Worm (Caenorhabditis elegans) whole organism, midembryonic: ENCODE results near the gene C53A3.4.

Experiments
- T22C8.4 ChIP-seq: fragments of 200-800 bp; sonication (Bioruptor generic); IDR thresholded peaks from 2 replicates; pipeline ENCODE4 v1.3.6; 2022; ENCODE audit warnings: missing genetic modification characterization, missing compliant biosample characterization
- cog-1 ChIP-seq: sonication (generic microtip); optimal IDR thresholded peaks from 2 replicates; lab custom pipeline; 2016; ENCODE audit warnings: missing genetic modification characterization, missing compliant biosample characterization
- flt-1 ChIP-seq: fragments of 200-800 bp; sonication (Bioruptor generic); IDR thresholded peaks from 2 replicates; pipeline ENCODE4 v1.3.6; 2022; ENCODE audit warnings: missing genetic modification characterization, missing compliant biosample characterization
- klf-2 ChIP-seq: fragments of 200-800 bp; sonication (Bioruptor generic); conservative IDR thresholded peaks from 2 replicates; pipeline ENCODE4 v1.3.6; 2022; ENCODE audit warnings: missing genetic modification reagents, missing genetic modification characterization, missing compliant biosample characterization
- med-1 ChIP-seq: sonication (generic microtip); optimal IDR thresholded peaks from 2 replicates; lab custom pipeline; 2017; ENCODE audit warnings: missing genetic modification characterization, mild to moderate bottlenecking, missing compliant biosample characterization, antibody characterized with exemption, missing genetic modification reagents; ENCODE audit not compliant: insufficient read depth
- ref-1 ChIP-seq: fragments of 200-800 bp; sonication (Bioruptor generic); conservative IDR thresholded peaks from 2 replicates; pipeline ENCODE4 v1.3.6; 2022; ENCODE audit warnings: missing genetic modification reagents, missing genetic modification characterization, missing compliant biosample characterization
- tab-1 ChIP-seq: fragments of 200-800 bp; sonication (Bioruptor generic); IDR thresholded peaks from 2 replicates; pipeline ENCODE4 v1.3.6; 2022; ENCODE audit warnings: missing genetic modification characterization, missing compliant biosample characterization
- ztf-23 ChIP-seq: fragments of 200-800 bp; sonication (Bioruptor generic); IDR thresholded peaks from 2 replicates; pipeline ENCODE4 v1.3.6; 2022; ENCODE audit warnings: missing genetic modification reagents, missing genetic modification characterization, missing compliant biosample characterization
- ztf-29 ChIP-seq: fragments of 200-800 bp; sonication (Bioruptor generic); IDR thresholded peaks from 2 replicates; pipeline ENCODE4 v1.3.6; 2022; ENCODE audit warnings: missing genetic modification reagents, missing genetic modification characterization, missing compliant biosample characterization

Gene C53A3.4

DNA sequence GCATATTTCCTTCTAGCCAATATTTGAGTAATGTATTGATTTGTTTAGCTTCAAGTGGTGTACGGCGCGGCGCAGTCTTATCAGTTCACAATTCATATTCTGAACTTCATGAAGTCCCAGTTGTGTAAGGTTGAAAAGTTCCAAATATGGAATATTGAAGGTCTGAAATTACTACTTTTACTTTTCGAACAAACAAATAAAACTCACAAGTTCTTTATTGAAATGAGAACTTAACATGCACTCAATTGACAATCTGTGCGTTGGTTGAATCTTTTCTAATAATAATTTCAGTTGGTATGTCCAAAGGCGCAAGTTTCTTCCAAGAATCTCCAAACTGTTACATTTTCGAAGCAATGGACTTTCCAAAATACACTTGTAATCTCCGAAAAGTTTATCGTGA lies at the start of gene C53A3.4:
Gene C53A3.4 (minus strand): TSS at position 101 of the 400 bp plus-strand sequence.
- no peak for TF ChIP-seq T22C8.4 (GFP tag; lab: Robert Waterston, UW)
- no peak for TF ChIP-seq ref-1 (GFP tag; lab: Robert Waterston, UW)
- TF ChIP-seq klf-2 (GFP tag; lab: Robert Waterston, UW), result no peak
- TF ChIP-seq ztf-23 (GFP tag; lab: Robert Waterston, UW), result no peak
- TF ChIP-seq cog-1 (tag; lab: Kevin White, UChicago), result no peak
- no peak for TF ChIP-seq tab-1
- TF ChIP-seq ztf-29 (GFP tag; lab: Robert Waterston, UW), result no peak
- TF ChIP-seq flt-1 (GFP tag; lab: Robert Waterston, UW), result no peak
- no peak for TF ChIP-seq med-1

DNA sequence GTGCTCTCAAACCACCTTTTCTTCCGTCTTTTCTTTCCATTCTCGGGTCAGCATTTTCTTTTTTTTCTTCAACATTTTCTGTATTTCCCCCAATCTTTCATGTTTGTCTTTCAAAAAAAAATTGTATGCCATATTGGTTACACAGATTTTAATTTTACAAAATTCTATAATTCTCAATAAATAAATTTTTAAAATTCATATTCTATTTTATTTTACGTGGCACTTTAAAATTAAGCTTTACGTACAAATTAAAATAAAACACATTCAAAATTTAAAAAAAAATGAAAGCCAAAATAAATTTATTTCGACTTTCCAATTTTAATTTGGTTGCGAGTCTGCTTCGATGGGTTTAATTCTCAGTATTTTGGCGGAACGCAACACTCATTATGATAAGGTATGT lies 46.8 kb upstream of the C53A3.4 start, which contains the start of gene ZC250.5:
Gene ZC250.5 (plus strand): TSS at position 301 of the 400 bp plus-strand sequence.
- TF ChIP-seq ref-1 (GFP tag; lab: Robert Waterston, UW), result no peak
- no peak for TF ChIP-seq ztf-29 (GFP tag; lab: Robert Waterston, UW)

DNA sequence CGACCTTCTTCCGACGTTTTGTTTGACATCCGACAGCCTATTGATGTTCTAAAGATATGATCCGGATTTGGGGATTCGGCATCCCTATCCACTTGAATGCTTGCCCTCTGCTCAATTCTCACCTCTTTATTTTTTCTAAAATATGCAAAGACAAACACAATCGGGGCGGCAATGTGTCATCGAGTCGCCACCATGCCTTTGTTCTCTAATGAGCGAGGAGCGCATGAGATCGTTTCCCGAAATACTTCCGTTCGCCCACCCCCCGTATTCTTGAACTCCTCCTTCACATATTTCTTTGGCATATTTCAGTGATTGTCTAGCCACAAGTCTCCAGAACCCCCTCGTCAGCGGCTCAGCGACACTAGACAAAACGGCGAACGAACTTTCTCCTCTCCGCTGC lies 40.7 kb upstream of the C53A3.4 start, which contains the start of gene cyn-17:
Gene cyn-17 (plus strand): TSS at position 301 of the 400 bp plus-strand sequence.
- no peak for TF ChIP-seq ref-1 (GFP tag; lab: Robert Waterston, UW)
- TF ChIP-seq ztf-29 (GFP tag; lab: Robert Waterston, UW), result no peak
- TF ChIP-seq klf-2 (GFP tag; lab: Robert Waterston, UW), result no peak
- no peak for TF ChIP-seq ztf-23 (GFP tag; lab: Robert Waterston, UW)
- TF ChIP-seq cog-1 (tag; lab: Kevin White, UChicago), result no peak
- no peak for TF ChIP-seq T22C8.4 (GFP tag; lab: Robert Waterston, UW)
- no peak for TF ChIP-seq tab-1
- TF ChIP-seq flt-1 (GFP tag; lab: Robert Waterston, UW), result no peak
- no peak for TF ChIP-seq med-1

DNA sequence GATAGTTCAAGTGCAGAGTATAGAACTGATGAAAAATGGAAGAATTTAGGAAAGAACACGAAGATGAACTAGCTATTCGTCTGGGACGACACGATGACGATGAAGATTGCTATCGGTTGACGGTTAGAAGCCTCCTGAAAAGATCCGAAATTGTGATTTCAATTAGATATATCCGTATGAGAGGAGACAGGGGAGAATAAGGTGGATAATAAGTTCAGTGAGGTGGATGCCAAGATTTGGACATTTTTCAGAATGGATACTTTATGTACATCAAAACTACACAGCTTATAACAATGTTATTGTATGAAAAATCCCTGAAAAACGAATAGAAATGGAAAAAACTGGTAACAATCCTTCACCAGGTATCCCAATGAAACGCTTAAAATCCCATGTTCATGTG lies 39.5 kb upstream of the C53A3.4 start, which contains the start of gene nstp-3:
Gene nstp-3 (minus strand): TSS at position 101 of the 400 bp plus-strand sequence.
- TF ChIP-seq T22C8.4 (GFP tag; lab: Robert Waterston, UW) (no peak), ztf-29 (GFP tag; lab: Robert Waterston, UW) (no peak)

DNA sequence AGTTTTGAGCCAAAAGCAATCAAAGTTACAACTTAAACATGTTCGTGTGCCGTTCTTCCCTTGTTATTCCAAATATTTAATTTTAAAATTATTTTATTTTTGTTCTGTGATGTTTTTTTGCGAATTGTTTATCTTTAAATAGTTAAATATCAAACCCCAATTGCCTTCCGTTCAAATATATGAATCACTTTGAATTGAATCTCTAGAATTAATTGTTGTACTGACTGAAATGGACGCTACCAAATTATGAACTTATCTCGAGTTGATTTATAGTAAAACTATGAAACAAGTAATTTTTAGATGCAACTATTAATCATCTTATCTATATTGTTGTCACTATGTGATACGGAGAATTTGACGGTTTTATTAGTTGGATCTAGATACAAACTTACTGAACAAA lies 33.4 kb upstream of the C53A3.4 start, which contains the start of gene ZC250.2:
Gene ZC250.2 (plus strand): TSS at position 301 of the 400 bp plus-strand sequence.
- TF ChIP-seq cog-1 (tag; lab: Kevin White, UChicago), result no peak
- TF ChIP-seq ztf-23 (GFP tag; lab: Robert Waterston, UW), result no peak
- no peak for TF ChIP-seq ref-1 (GFP tag; lab: Robert Waterston, UW)
- TF ChIP-seq klf-2 (GFP tag; lab: Robert Waterston, UW), result no peak

DNA sequence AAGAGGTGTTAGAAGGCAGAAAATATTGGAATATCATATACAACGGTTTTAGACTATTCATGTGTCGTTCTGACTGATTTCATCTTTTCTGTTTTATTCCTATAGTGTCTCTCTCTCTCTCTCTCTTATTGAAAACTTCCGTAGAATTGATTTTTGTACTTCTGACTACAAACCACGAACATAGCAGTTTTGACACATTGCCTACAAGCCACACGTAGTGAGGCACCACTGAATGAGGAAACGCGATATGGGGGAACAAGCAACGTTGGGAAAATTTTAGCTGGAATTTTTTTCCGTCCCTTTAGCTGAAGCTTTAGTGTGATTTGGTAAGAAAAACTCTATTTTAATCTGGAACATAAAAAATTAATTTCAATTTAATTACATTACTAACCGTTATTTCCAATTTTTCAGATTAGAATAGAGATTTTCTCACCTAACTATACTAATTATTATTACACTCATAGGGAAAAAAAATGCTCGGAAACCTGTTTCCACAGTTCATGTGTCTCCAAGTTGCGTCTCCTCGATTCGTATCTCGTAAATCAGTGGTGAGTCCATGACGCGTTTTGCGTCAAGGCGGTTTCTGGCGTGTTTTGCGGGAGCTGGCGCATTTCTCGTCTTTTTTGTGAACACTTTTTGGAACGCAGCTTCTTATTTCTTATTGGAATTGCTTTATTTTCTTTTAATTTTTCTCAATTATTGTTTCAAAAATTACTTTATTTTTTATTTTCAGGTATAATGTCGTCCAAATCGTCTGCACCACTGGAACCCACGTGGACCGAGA lies 32.0 kb upstream of the C53A3.4 start, which contains the start of the genes nhr-142 and F44E7.9:
Gene nhr-142 (minus strand): TSS at position 57 of the 784 bp plus-strand sequence.
Gene F44E7.9 (plus strand): TSS at position 734 of the 784 bp plus-strand sequence.
- peak; percentile 79 for TF ChIP-seq ztf-23 (GFP tag; lab: Robert Waterston, UW)
- peak; percentile 33 for TF ChIP-seq cog-1 (tag; lab: Kevin White, UChicago)
- TF ChIP-seq tab-1, result no peak

DNA sequence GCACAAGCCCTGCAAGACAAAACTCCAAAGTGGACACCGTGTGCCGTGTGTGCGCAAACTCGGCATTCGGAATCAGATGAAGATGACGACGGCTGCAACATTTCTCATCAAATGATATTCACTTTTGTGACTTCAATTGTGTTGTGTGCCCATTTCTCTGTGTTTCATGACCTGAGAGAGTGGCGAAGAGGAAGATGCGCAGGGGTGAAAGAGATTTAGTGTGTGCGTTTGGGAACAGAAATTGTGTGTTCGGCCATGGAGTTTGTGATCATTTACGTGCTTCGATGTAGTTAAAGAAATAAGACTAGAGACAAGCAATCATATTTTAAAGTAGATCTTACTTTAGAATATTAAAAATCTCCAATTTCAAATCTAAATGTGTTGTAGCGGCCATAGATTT lies 30.0 kb upstream of the C53A3.4 start:
- TF ChIP-seq med-1, result no peak
- no peak for TF ChIP-seq flt-1 (GFP tag; lab: Robert Waterston, UW)
- no peak for TF ChIP-seq ref-1 (GFP tag; lab: Robert Waterston, UW)
- no peak for TF ChIP-seq cog-1 (tag; lab: Kevin White, UChicago)
- TF ChIP-seq klf-2 (GFP tag; lab: Robert Waterston, UW), result no peak
- TF ChIP-seq tab-1, result no peak
- no peak for TF ChIP-seq ztf-29 (GFP tag; lab: Robert Waterston, UW)
- TF ChIP-seq ztf-23 (GFP tag; lab: Robert Waterston, UW), result no peak
- TF ChIP-seq T22C8.4 (GFP tag; lab: Robert Waterston, UW), result no peak

DNA sequence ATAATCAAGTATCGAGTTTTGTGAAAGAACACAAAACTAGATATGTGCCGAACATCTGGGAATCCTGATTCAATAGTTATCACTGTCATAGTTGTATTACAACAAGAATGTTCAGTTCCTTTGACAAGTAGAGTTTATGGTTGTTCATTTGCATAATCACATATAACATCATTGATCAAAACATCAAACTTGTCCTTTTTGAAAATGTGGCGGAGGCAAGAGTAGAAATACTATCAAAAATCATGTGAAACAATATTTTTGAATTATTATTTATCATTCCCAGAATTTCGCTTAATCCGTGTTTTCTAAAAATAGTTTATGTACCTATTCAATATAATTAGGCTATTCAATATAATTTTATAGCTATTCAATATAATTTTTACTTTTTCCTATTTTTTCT lies 26.7 kb upstream of the C53A3.4 start, which contains the start of gene F44E7.7:
Gene F44E7.7 (minus strand): TSS at position 101 of the 400 bp plus-strand sequence.
- no peak for TF ChIP-seq med-1
- no peak for TF ChIP-seq ztf-23 (GFP tag; lab: Robert Waterston, UW)
- TF ChIP-seq ref-1 (GFP tag; lab: Robert Waterston, UW), result no peak
- no peak for TF ChIP-seq flt-1 (GFP tag; lab: Robert Waterston, UW)
- no peak for TF ChIP-seq T22C8.4 (GFP tag; lab: Robert Waterston, UW)
- TF ChIP-seq ztf-29 (GFP tag; lab: Robert Waterston, UW), result no peak
- TF ChIP-seq tab-1, result no peak
- no peak for TF ChIP-seq klf-2 (GFP tag; lab: Robert Waterston, UW)
- TF ChIP-seq cog-1 (tag; lab: Kevin White, UChicago), result no peak

DNA sequence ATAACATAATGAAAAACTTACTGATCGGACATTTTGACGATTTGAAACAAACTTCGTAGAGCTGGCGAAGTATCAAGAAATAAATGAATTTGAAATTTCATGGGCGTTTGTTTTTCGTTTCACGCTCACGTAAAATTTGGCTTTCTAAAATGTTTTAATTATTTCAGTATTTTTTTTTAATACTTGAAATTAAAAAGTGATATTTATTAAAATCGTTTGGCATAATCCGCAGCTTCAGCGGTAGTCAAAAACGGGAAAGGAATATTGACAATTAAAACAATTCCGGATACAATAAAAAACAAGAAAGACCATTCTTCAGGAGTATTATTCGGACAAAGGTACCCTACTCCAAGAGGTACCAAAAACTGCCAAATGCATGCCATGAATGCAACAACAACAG lies 24.0 kb upstream of the C53A3.4 start, which contains the start of gene fbxa-183:
Gene fbxa-183 (minus strand): TSS at position 101 of the 400 bp plus-strand sequence.
- TF ChIP-seq tab-1 (no peak), flt-1 (GFP tag; lab: Robert Waterston, UW) (no peak), cog-1 (tag; lab: Kevin White, UChicago) (no peak), med-1 (no peak), ztf-29 (GFP tag; lab: Robert Waterston, UW) (no peak), klf-2 (GFP tag; lab: Robert Waterston, UW) (no peak), T22C8.4 (GFP tag; lab: Robert Waterston, UW) (no peak), ztf-23 (GFP tag; lab: Robert Waterston, UW) (no peak), ref-1 (GFP tag; lab: Robert Waterston, UW) (no peak)
